Worm (Caenorhabditis elegans) whole organism, L3 larva: ENCODE data around the gene tbb-2.

ENCODE experiments used
- R02D3.7 ChIP-seq: fragments of 150-350 bp; optimal IDR thresholded peaks from 2 replicates; lab custom pipeline; 2014; ENCODE audit warnings: missing biosample characterization, missing genetic modification characterization
- ama-1 ChIP-seq: fragments of 150-350 bp; optimal IDR thresholded peaks from 2 replicates; lab custom pipeline; 2018
- daf-12 ChIP-seq: fragments of 150-350 bp; optimal IDR thresholded peaks from 2 replicates; lab custom pipeline; 2014; ENCODE audit warnings: missing biosample characterization, missing genetic modification reagents, missing genetic modification characterization
- fos-1 ChIP-seq: fragments of 150-350 bp; optimal IDR thresholded peaks from 2 replicates; lab custom pipeline; 2014; ENCODE audit warnings: missing biosample characterization, missing genetic modification characterization
- lin-39 ChIP-seq: fragments of 150-350 bp; optimal IDR thresholded peaks from 2 replicates; lab custom pipeline; 2018; ENCODE audit warnings: missing biosample characterization, missing genetic modification reagents, missing genetic modification characterization
- nhr-12 ChIP-seq: fragments of 150-350 bp; optimal IDR thresholded peaks from 2 replicates; lab custom pipeline; 2014; ENCODE audit warnings: missing biosample characterization, missing genetic modification characterization
- pqm-1 ChIP-seq: fragments of 150-350 bp; optimal IDR thresholded peaks from 2 replicates; lab custom pipeline; 2017; ENCODE audit warnings: missing biosample characterization, missing genetic modification characterization, inconsistent platforms
- skn-1 ChIP-seq: fragments of 150-350 bp; optimal IDR thresholded peaks from 2 replicates; lab custom pipeline; 2014; ENCODE audit warnings: missing biosample characterization, missing genetic modification characterization
- unc-39 ChIP-seq: sonication (generic microtip); optimal IDR thresholded peaks from 4 replicates; lab custom pipeline; 2017; ENCODE audit warnings: missing biosample characterization, missing genetic modification characterization
- unc-62 ChIP-seq: fragments of 150-350 bp; sonication (generic microtip); optimal IDR thresholded peaks from 4 replicates; lab custom pipeline; 2014; ENCODE audit warnings: missing biosample characterization, missing genetic modification reagents, missing genetic modification characterization
- zag-1 ChIP-seq: fragments of 150-350 bp; optimal IDR thresholded peaks from 2 replicates; lab custom pipeline; 2014; ENCODE audit warnings: missing biosample characterization, missing genetic modification characterization

DNA sequence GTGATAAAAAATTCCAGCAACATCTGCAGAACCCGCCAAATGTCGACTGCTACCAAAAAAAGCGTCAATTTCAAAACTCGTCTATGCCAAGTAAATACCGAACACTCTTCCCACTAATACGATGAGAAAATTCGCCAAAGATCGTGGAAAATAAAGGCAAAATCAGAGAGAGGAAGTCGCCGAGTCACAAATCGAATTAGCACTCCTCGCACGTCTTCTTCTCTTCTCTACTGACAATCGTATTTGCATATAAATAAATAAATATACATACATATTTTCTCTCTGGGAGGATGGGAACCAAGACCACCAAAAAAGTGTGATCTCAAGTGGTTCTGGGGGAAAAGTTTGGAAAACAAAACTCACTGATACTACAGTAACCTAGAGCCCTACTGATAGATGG is 47.0 kb downstream of the tbb-2 start:
- TF ChIP-seq pqm-1 (tag; lab: Kevin White, UChicago) (no peak), skn-1 (no peak), zag-1 (tag; lab: Kevin White, UChicago) (no peak), daf-12 (tag; lab: Kevin White, UChicago) (no peak), ama-1 (no peak), R02D3.7 (tag; lab: Kevin White, UChicago) (no peak), fos-1 (tag; lab: Kevin White, UChicago) (no peak), lin-39 (tag; lab: Kevin White, UChicago) (no peak), nhr-12 (tag; lab: Kevin White, UChicago) (no peak), unc-62 (no peak), unc-39 (tag; lab: Kevin White, UChicago) (no peak)
